Fruit fly (Drosophila melanogaster): Measurements from ENCODE around the gene Ssl2.

- TF ChIP-seq EcR (GFP tag; optimal IDR thresholded peaks at IDR 0.05) (peak; percentile 94), rn (GFP tag; IDR thresholded peaks at IDR 0.05) (no peak), CG34367 (tag; optimal IDR thresholded peaks at IDR 0.05) (no peak), CG15710 (tag; optimal IDR thresholded peaks at IDR 0.05) (no peak), CG13204 (GFP tag; optimal IDR thresholded peaks at IDR 0.05) (no peak), Snoo (tag; optimal IDR thresholded peaks at IDR 0.05) (no peak), Pif1A (GFP tag; optimal IDR thresholded peaks at IDR 0.05) (no peak), CG4496 (GFP tag; IDR thresholded peaks at IDR 0.05) (no peak), CG10348 (GFP tag; IDR thresholded peaks at IDR 0.05) (no peak)
These were observed 30.3 kb upstream of the Ssl2 start, which contains the start of the genes Cul5 and Bicra for dm6 chr3R:29062717-29063206.
